Fruit fly (Drosophila melanogaster) whole organism, pupa: ENCODE results near the gene CG18404.

ENCODE experiments used
- CG10348 ChIP-seq: fragments of 200-800 bp; sonication (Bioruptor generic); IDR thresholded peaks from 2 replicates; pipeline ENCODE4 v1.3.6; 2022; ENCODE audit warnings: missing biosample characterization, missing genetic modification characterization
- CG12605 ChIP-seq: fragments of 200-800 bp; sonication (Bioruptor generic); IDR thresholded peaks from 2 replicates; pipeline ENCODE4 v1.3.6; 2022; ENCODE audit warnings: missing biosample characterization, missing genetic modification characterization
- CG15710 ChIP-seq: fragments of 200-800 bp; sonication (Bioruptor generic); optimal IDR thresholded peaks from 2 replicates; lab custom pipeline; 2018; ENCODE audit warnings: missing biosample characterization, mild to moderate bottlenecking, missing genetic modification characterization, moderate library complexity
- CG17806 ChIP-seq: fragments of 200-800 bp; sonication (Bioruptor generic); optimal IDR thresholded peaks from 2 replicates; lab custom pipeline; 2018; ENCODE audit warnings: missing biosample characterization, mild to moderate bottlenecking, missing genetic modification characterization, moderate library complexity
- CG34367 ChIP-seq: fragments of 200-800 bp; sonication (Bioruptor generic); optimal IDR thresholded peaks from 2 replicates; lab custom pipeline; 2018; ENCODE audit warnings: missing biosample characterization, mild to moderate bottlenecking, missing genetic modification characterization
- CG4496 ChIP-seq: fragments of 200-800 bp; sonication (Bioruptor generic); IDR thresholded peaks from 3 replicates; pipeline ENCODE4 v1.3.6; 2022; ENCODE audit warnings: missing biosample characterization, missing genetic modification characterization
- CG8159 ChIP-seq: fragments of 200-800 bp; sonication (Bioruptor generic); optimal IDR thresholded peaks from 3 replicates; lab custom pipeline; 2018; ENCODE audit warnings: missing biosample characterization, mild to moderate bottlenecking, missing genetic modification characterization, moderate library complexity
- D1 ChIP-seq: fragments of 200-800 bp; sonication (Bioruptor generic); optimal IDR thresholded peaks from 2 replicates; lab custom pipeline; 2018; ENCODE audit warnings: missing biosample characterization, mild to moderate bottlenecking, missing genetic modification characterization, moderate library complexity
- EcR ChIP-seq: fragments of 200-800 bp; sonication (Bioruptor generic); optimal IDR thresholded peaks from 3 replicates; lab custom pipeline; 2019; ENCODE audit warnings: missing biosample characterization, missing genetic modification characterization, mild to moderate bottlenecking, moderate library complexity, missing genetic modification reagents
- Snoo ChIP-seq: fragments of 200-800 bp; sonication (Bioruptor generic); optimal IDR thresholded peaks from 3 replicates; lab custom pipeline; 2017; ENCODE audit warnings: missing biosample characterization, mild to moderate bottlenecking, missing genetic modification characterization, inconsistent platforms
- fd96Ca ChIP-seq: fragments of 200-800 bp; sonication (Bioruptor generic); IDR thresholded peaks from 3 replicates; pipeline ENCODE4 v1.3.6; 2022; ENCODE audit warnings: missing biosample characterization, missing genetic modification characterization
- gl ChIP-seq: fragments of 200-800 bp; sonication (Bioruptor generic); optimal IDR thresholded peaks from 2 replicates; lab custom pipeline; 2018; ENCODE audit warnings: missing biosample characterization, mild to moderate bottlenecking, missing genetic modification characterization

DNA sequence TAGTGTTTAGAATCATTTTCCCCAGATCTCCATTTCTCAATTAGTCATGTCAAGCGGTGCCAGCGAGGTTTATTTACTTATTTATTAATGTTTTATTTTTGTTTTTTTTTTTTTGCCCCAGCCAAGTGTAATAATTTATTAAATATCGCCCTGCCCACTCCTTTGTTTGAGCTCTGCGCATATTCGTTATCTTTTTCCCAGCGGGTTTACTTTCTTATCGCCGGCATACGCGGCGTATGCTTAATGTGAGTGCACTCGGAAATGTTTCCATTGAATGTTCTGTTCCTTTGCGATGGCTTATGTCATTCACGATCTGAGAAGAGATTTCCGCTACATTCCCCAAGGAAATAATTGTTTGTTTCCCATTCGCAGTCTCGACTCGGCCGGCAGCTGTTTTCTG lies 44.7 kb downstream of the CG18404 start:
- TF ChIP-seq CG4496 (GFP tag; lab: Robert Waterston, UW) (0 out of 3 replicates have a peak, but pooled peaks have one; percentile 9), CG15710 (tag; lab: Kevin White, UChicago) (no peak), fd96Ca (GFP tag; lab: Robert Waterston, UW) (peak; percentile 38; the same call in 1 of the 3 replicates), EcR (GFP tag; lab: Kevin White, UChicago) (peak; percentile 50), CG12605 (GFP tag; lab: Robert Waterston, UW) (no peak; the same call in 1 of the 2 replicates), CG8159 (tag; lab: Kevin White, UChicago) (no peak), Snoo (tag; lab: Kevin White, UChicago) (no peak), CG10348 (no peak), gl (tag; lab: Kevin White, UChicago) (no peak), D1 (no peak), CG17806 (tag; lab: Kevin White, UChicago) (no peak), CG34367 (tag; lab: Kevin White, UChicago) (no peak)
